Worm (Caenorhabditis elegans) whole organism, midembryonic: ENCODE measurements around the gene srh-212.
A peak's percentile ranks its signal among the peaks of the same experiment; 100 is the strongest.

Experiments used
- T22C8.4 ChIP-seq: fragments of 200-800 bp; sonication (Bioruptor generic); IDR thresholded peaks from 2 replicates; pipeline ENCODE4 v1.3.6; 2022; ENCODE audit warnings: missing genetic modification characterization, missing compliant biosample characterization
- cog-1 ChIP-seq: sonication (generic microtip); optimal IDR thresholded peaks from 2 replicates; lab custom pipeline; 2016; ENCODE audit warnings: missing genetic modification characterization, missing compliant biosample characterization
- flt-1 ChIP-seq: fragments of 200-800 bp; sonication (Bioruptor generic); IDR thresholded peaks from 2 replicates; pipeline ENCODE4 v1.3.6; 2022; ENCODE audit warnings: missing genetic modification characterization, missing compliant biosample characterization
- klf-2 ChIP-seq: fragments of 200-800 bp; sonication (Bioruptor generic); conservative IDR thresholded peaks from 2 replicates; pipeline ENCODE4 v1.3.6; 2022; ENCODE audit warnings: missing genetic modification reagents, missing genetic modification characterization, missing compliant biosample characterization
- med-1 ChIP-seq: sonication (generic microtip); optimal IDR thresholded peaks from 2 replicates; lab custom pipeline; 2017; ENCODE audit warnings: missing genetic modification characterization, mild to moderate bottlenecking, missing compliant biosample characterization, antibody characterized with exemption, missing genetic modification reagents; ENCODE audit not compliant: insufficient read depth
- ref-1 ChIP-seq: fragments of 200-800 bp; sonication (Bioruptor generic); conservative IDR thresholded peaks from 2 replicates; pipeline ENCODE4 v1.3.6; 2022; ENCODE audit warnings: missing genetic modification reagents, missing genetic modification characterization, missing compliant biosample characterization
- tab-1 ChIP-seq: fragments of 200-800 bp; sonication (Bioruptor generic); IDR thresholded peaks from 2 replicates; pipeline ENCODE4 v1.3.6; 2022; ENCODE audit warnings: missing genetic modification characterization, missing compliant biosample characterization
- ztf-23 ChIP-seq: fragments of 200-800 bp; sonication (Bioruptor generic); IDR thresholded peaks from 2 replicates; pipeline ENCODE4 v1.3.6; 2022; ENCODE audit warnings: missing genetic modification reagents, missing genetic modification characterization, missing compliant biosample characterization
- ztf-29 ChIP-seq: fragments of 200-800 bp; sonication (Bioruptor generic); IDR thresholded peaks from 2 replicates; pipeline ENCODE4 v1.3.6; 2022; ENCODE audit warnings: missing genetic modification reagents, missing genetic modification characterization, missing compliant biosample characterization

The srh-212 gene

DNA sequence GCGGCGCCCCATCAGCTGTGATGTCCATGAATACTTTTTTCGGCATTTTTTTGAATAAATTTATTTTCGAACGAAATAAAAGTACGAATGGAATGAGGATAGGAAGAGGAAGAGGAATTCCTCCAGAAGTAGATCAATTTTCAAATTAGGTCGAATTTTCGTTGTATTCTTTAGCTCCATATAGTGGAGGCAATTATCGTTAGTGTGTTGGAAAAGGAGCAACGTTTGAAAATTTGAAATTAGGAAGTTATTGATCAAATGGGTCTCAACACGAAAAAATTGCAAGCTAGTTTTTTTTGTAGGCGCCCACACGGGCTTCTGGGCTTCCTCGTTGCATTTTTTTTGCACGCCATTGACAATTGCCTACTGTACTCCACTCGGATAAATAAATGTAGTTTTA, 4.9 kb downstream of the srh-212 start, which contains the start of gene T22F3.12:
T22F3.12 (minus strand) TSS at position 101 of the 400 bp plus-strand sequence.
- TF ChIP-seq ztf-23 (GFP tag; lab: Robert Waterston, UW) (no peak), ztf-29 (no peak), T22C8.4 (GFP tag; lab: Robert Waterston, UW) (no peak), tab-1 (GFP tag; lab: Robert Waterston, UW) (no peak), ref-1 (GFP tag; lab: Robert Waterston, UW) (no peak), flt-1 (GFP tag; lab: Robert Waterston, UW) (no peak), cog-1 (tag; lab: Kevin White, UChicago) (no peak)

DNA sequence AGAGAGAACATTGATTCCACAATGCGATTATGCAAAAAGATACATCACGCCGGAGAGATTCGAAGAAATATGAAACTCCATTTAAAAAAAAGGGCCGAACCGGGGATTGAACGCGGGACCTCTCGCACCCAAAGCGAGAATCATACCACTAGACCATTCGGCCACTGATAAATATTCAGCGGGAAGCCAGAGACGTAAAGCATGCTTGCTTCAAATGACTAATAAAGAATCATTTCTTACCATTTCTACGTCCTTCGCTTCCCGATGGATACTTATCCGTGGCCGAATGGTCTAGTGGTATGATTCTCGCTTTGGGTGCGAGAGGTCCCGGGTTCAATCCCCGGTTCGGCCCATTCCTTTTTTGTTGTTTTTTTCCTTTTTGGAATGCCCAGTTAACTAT, 8.7 kb downstream of the srh-212 start:
- no peak for TF ChIP-seq ztf-23 (GFP tag; lab: Robert Waterston, UW)
- no peak for TF ChIP-seq flt-1 (GFP tag; lab: Robert Waterston, UW)
- no peak for TF ChIP-seq med-1 (GFP tag; lab: Kevin White, UChicago)
- TF ChIP-seq ztf-29, result no peak
- no peak for TF ChIP-seq T22C8.4 (GFP tag; lab: Robert Waterston, UW)
- TF ChIP-seq ref-1 (GFP tag; lab: Robert Waterston, UW), result no peak
- TF ChIP-seq tab-1 (GFP tag; lab: Robert Waterston, UW), result no peak
- no peak for TF ChIP-seq cog-1 (tag; lab: Kevin White, UChicago)
- no peak for TF ChIP-seq klf-2 (GFP tag; lab: Robert Waterston, UW)

DNA sequence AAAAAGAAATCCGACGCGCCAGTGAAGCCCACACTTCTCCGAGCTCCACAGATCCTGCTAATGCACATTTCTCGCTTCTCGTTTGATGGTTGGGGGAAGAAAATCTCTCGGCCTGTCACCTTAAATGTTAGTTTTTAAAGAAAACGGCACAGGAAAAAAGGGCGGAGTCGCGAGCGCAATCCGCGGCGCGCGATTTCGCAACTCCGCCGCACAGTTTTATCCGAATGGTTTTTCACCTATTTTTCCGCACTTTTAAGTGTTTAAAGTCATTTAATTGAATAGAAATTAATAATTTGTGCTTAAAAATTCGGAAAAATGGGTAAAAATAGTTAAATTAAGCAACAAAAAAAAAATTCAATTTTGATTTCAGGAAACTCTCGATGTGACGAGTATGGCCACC, 9.3 kb downstream of the srh-212 start:
- TF ChIP-seq med-1 (GFP tag; lab: Kevin White, UChicago) (peak; percentile 66), cog-1 (tag; lab: Kevin White, UChicago) (no peak), T22C8.4 (GFP tag; lab: Robert Waterston, UW) (0 out of 2 replicates have a peak, but pooled peaks have one; percentile 15), tab-1 (GFP tag; lab: Robert Waterston, UW) (peak; percentile 81; the same call in 1 of the 2 replicates), ref-1 (GFP tag; lab: Robert Waterston, UW) (no peak), ztf-29 (peak; percentile 49; the same call in 1 of the 2 replicates), flt-1 (GFP tag; lab: Robert Waterston, UW) (peak; percentile 74), klf-2 (GFP tag; lab: Robert Waterston, UW) (0 out of 2 replicates have a peak, but pooled peaks have one; percentile 57), ztf-23 (GFP tag; lab: Robert Waterston, UW) (peak; percentile 76)

DNA sequence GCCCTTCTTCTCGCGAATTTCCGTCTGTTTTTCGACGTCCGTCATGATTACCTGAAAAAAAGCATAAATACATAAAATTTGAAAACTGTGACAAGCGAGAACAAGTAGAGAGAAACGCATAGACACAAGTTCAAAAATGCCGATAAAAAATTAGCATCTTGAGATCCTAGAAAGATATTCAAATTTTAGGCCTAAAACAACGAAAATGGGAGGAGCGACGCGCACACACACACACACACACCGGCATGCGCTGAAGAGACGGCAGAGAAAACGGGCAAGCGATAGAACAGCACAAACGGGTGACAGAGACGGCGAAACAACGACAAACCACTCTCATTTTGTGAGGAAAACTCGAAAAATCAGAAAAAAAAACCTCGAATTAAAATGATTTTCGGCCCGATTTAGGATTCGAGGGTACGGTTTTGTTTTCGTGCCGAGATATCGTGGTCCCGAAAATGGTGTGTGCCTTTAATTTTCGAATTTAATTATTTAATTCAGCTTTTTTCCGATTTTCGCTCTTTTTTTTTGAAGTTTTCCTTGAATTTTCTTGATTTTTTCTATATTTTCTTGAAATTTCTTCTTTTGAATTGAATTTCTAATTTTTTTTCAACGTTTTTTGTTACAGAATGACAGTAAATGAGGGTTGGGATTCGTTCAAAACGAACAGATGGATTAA, 10.8 kb downstream of the srh-212 start, which contains the start of the genes rpl-11.1 and T22F3.2:
rpl-11.1 (minus strand) TSS at position 51 of the 676 bp plus-strand sequence.
T22F3.2 (plus strand) TSS at position 626 of the 676 bp plus-strand sequence.
- TF ChIP-seq flt-1 (GFP tag; lab: Robert Waterston, UW) (no peak), klf-2 (GFP tag; lab: Robert Waterston, UW) (no peak), ztf-23 (GFP tag; lab: Robert Waterston, UW) (no peak), T22C8.4 (GFP tag; lab: Robert Waterston, UW) (no peak), ztf-29 (no peak), ref-1 (GFP tag; lab: Robert Waterston, UW) (no peak), cog-1 (tag; lab: Kevin White, UChicago) (no peak), med-1 (GFP tag; lab: Kevin White, UChicago) (no peak), tab-1 (GFP tag; lab: Robert Waterston, UW) (no peak)

DNA sequence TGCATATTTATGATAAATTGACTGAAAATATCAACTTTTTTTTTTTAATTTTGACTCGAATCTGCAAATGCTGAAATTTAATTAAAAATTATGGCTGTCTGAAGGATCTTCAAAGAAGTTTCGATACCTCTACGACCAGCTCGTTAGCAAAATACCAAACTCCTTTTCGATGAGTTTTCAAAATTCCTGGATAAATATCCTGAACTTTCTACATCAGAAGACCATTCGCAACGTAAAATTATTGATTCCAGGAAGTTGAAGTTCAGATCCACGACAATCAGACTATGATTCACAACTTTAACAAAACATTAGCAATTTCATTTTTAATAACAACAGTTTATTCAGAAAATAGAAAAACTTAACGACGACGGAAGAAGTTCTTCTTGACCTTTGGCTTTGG, 11.9 kb downstream of the srh-212 start:
- no peak for TF ChIP-seq cog-1 (tag; lab: Kevin White, UChicago)
- no peak for TF ChIP-seq klf-2 (GFP tag; lab: Robert Waterston, UW)
- TF ChIP-seq med-1 (GFP tag; lab: Kevin White, UChicago), result no peak
- TF ChIP-seq ztf-23 (GFP tag; lab: Robert Waterston, UW), result no peak
- no peak for TF ChIP-seq ref-1 (GFP tag; lab: Robert Waterston, UW)
- no peak for TF ChIP-seq flt-1 (GFP tag; lab: Robert Waterston, UW)
- TF ChIP-seq tab-1 (GFP tag; lab: Robert Waterston, UW), result no peak
- no peak for TF ChIP-seq T22C8.4 (GFP tag; lab: Robert Waterston, UW)
- no peak for TF ChIP-seq ztf-29

DNA sequence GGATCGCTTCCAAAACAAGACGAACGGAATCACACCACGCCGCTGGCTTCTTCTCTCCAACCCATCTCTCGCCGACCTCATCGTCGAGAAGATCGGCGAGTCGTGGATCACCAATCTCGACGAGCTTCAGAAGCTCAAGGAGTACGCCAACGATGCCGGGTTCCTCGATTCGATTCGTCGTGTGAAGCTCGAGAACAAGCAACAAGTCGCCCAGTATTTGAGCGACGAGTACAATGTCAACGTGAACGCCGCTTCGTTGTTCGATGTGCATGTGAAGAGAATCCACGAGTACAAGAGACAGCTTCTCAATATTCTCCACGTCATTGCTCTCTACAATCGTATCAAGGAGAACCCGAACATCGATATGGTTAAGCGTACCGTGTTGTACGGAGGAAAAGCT, 13.3 kb downstream of the srh-212 start:
- no peak for TF ChIP-seq ztf-29
- TF ChIP-seq flt-1 (GFP tag; lab: Robert Waterston, UW), result no peak
- no peak for TF ChIP-seq tab-1 (GFP tag; lab: Robert Waterston, UW)
- TF ChIP-seq cog-1 (tag; lab: Kevin White, UChicago), result no peak
- TF ChIP-seq med-1 (GFP tag; lab: Kevin White, UChicago), result no peak
- TF ChIP-seq klf-2 (GFP tag; lab: Robert Waterston, UW), result no peak
- TF ChIP-seq ztf-23 (GFP tag; lab: Robert Waterston, UW), result no peak
- TF ChIP-seq T22C8.4 (GFP tag; lab: Robert Waterston, UW), result no peak
- no peak for TF ChIP-seq ref-1 (GFP tag; lab: Robert Waterston, UW)

DNA sequence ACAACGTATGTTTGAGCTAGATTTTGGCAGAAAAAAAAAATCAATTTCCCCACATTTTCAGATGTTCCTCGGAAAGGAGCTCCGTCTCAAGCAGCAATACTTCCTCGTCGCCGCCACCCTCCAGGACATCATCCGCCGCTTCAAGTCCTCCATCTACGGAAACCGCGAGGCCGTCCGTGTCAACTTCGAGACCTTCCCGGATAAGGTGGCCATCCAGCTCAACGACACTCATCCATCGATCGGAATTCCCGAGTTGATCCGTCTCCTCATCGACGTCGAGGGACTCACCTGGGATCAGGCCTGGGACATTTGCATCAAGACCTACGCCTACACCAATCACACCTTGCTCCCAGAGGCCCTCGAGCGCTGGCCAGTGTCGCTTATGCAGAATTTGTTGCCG, 14.3 kb downstream of the srh-212 start:
- TF ChIP-seq ztf-29 (no peak), tab-1 (GFP tag; lab: Robert Waterston, UW) (no peak), flt-1 (GFP tag; lab: Robert Waterston, UW) (no peak), ztf-23 (GFP tag; lab: Robert Waterston, UW) (no peak), klf-2 (GFP tag; lab: Robert Waterston, UW) (no peak), med-1 (GFP tag; lab: Kevin White, UChicago) (no peak), cog-1 (tag; lab: Kevin White, UChicago) (no peak), ref-1 (GFP tag; lab: Robert Waterston, UW) (no peak)

DNA sequence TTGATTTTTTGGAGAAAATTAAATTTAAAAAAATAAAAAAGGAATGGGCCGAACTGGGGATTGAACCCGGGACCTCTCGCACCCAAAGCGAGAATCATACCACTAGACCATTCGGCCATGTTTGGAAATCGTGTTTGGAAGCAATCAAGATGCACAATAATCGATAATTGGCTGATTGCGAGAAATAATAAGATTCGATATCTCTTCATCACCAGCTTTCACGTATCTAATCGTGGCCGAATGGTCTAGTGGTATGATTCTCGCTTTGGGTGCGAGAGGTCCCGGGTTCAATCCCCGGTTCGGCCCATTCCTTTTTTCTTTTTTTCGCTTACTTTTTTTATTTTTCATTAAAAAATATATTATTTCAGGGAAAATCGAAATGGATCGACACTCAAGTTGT, 14.9 kb downstream of the srh-212 start:
- peak; percentile 45 for TF ChIP-seq T22C8.4 (GFP tag; lab: Robert Waterston, UW)
- TF ChIP-seq klf-2 (GFP tag; lab: Robert Waterston, UW), result no peak
- TF ChIP-seq tab-1 (GFP tag; lab: Robert Waterston, UW), result no peak
- TF ChIP-seq cog-1 (tag; lab: Kevin White, UChicago), result no peak

DNA sequence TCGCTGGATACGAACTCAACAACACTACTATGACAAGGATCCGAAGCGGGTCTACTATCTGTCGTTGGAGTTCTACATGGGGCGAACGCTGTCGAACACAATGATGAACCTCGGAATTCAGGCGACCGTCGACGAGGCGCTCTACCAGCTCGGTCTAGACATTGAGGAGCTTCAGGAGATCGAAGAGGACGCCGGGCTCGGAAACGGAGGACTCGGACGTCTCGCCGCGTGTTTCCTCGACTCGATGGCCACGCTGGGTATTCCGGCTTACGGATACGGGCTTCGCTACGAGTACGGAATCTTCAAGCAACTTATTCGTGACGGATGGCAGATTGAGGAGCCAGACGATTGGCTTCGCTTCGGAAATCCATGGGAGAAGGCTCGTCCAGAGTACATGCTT, 15.3 kb downstream of the srh-212 start:
- no peak for TF ChIP-seq klf-2 (GFP tag; lab: Robert Waterston, UW)
- no peak for TF ChIP-seq med-1 (GFP tag; lab: Kevin White, UChicago)
- no peak for TF ChIP-seq ztf-29
- no peak for TF ChIP-seq T22C8.4 (GFP tag; lab: Robert Waterston, UW)
- no peak for TF ChIP-seq ztf-23 (GFP tag; lab: Robert Waterston, UW)
- no peak for TF ChIP-seq tab-1 (GFP tag; lab: Robert Waterston, UW)
- no peak for TF ChIP-seq flt-1 (GFP tag; lab: Robert Waterston, UW)
- no peak for TF ChIP-seq cog-1 (tag; lab: Kevin White, UChicago)
- no peak for TF ChIP-seq ref-1 (GFP tag; lab: Robert Waterston, UW)
